Worm (Caenorhabditis elegans): Measurements from ENCODE around the gene F19D8.2.

The F19D8.2 gene

DNA sequence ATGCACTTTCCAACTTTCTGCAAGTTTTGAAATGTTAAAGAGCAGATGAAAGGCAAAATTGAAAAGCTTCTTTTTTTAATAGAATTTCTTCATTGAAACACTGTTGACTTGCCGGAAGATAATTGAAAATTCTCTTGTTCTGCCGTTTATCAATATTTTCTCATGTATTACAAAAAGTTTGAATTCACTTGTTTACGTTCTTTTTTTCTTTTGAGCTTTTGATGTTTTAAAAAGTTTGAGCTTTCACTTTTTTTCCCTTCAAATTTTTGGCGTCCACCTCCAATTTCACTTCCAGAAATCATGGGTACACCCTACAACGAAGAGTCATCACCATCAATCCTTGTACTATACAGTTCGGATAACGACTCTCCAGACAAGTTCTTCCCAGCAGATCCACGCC lies at the start of gene F19D8.2:
Gene F19D8.2 (plus strand): TSS at position 301 of the 400 bp plus-strand sequence.
- no peak for TF ChIP-seq him-1 (tag; optimal IDR thresholded peaks at IDR 0.05)
- TF ChIP-seq W03F9.2 (tag; optimal IDR thresholded peaks at IDR 0.05): no peak
- TF ChIP-seq dao-5 (tag; optimal IDR thresholded peaks at IDR 0.05): no peak

DNA sequence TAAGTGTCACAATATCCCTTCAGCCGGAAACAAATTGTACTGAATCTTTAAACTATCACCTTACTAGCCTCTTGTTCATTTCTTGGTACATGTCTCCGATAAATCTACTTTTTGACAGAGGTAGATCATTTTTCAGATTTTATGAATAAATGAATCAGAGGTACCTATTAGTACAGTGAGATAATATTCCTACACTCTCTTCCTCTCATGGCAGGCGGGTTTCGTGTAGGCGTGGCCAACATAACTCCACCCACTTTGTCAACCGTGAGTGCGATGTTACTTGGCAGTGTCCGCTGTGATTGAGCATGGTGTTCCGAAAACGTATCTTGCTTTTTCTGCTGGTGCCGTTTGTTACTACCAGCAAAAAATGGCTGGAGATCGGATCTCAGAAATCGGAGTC lies 49.0 kb upstream of the F19D8.2 start, which contains the start of gene F55F3.4:
Gene F55F3.4 (plus strand): TSS at position 301 of the 400 bp plus-strand sequence.
- TF ChIP-seq him-1 (tag; optimal IDR thresholded peaks at IDR 0.05): no peak
- no peak for TF ChIP-seq dao-5 (tag; optimal IDR thresholded peaks at IDR 0.05)
- TF ChIP-seq W03F9.2 (tag; optimal IDR thresholded peaks at IDR 0.05): no peak

DNA sequence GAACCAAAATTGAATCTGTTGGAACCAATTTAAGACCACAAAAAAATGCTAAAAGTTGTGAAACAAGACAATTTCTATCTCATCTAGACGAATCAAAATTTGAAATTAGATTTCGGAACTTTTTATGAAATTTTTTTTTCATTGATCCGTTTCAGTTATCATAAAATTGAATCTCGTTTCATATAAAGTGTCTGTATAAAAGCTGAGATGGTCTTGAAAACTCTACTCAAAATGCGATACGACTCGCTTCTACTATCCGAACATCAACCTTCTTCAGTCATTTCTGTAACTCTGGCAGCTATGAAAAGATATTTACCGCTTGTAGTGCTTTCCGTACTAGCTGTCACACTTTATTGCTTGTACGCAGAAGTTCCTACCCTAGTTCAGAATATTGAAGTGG lies 43.7 kb upstream of the F19D8.2 start, which contains the start of gene ZK1086.3:
Gene ZK1086.3 (plus strand): TSS at position 301 of the 400 bp plus-strand sequence.
- TF ChIP-seq dao-5 (tag; optimal IDR thresholded peaks at IDR 0.05) (no peak), him-1 (tag; optimal IDR thresholded peaks at IDR 0.05) (no peak), W03F9.2 (tag; optimal IDR thresholded peaks at IDR 0.05) (no peak)

DNA sequence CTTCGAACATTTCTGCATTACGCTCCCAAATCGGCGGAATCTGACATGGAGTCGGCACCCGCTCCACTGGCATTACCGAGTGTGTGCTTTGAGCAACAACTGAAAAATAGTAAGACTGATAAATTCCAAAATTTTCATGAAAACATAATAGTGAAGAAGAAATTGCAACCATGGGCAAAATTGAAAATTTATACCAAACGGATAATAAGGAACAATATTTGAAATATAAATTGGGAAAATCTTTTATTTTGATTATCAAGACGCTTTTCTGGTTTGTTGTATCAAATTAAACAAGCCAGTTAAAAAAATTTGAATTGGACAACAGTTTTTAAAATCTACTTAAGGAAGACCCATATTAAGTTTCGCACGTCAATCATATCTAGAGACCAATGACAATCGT lies 40.7 kb upstream of the F19D8.2 start, which contains the start of gene ZK1086.2:
Gene ZK1086.2 (minus strand): TSS at position 101 of the 400 bp plus-strand sequence.
- no peak for TF ChIP-seq dao-5 (tag; optimal IDR thresholded peaks at IDR 0.05)
- no peak for TF ChIP-seq him-1 (tag; optimal IDR thresholded peaks at IDR 0.05)
- TF ChIP-seq W03F9.2 (tag; optimal IDR thresholded peaks at IDR 0.05): no peak

DNA sequence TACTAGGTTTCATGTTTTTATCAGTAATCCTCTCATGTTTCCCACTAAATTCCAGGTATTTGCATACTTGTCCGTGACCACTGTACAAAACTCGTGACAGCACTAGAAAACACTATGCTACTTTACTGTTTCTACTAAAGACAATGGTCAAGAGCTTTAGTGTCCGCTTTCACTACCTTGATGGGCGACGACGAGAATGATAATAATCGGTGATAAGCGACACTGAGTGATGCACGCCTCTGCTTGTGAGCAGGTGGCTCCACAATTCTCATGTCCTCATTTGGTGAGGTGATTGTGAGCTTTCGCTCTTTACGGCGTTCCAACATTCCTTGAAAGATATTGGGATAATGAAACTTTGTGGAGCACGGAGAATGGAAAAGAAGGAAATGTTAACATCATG lies 31.0 kb upstream of the F19D8.2 start:
- TF ChIP-seq dao-5 (tag; optimal IDR thresholded peaks at IDR 0.05) (no peak), him-1 (tag; optimal IDR thresholded peaks at IDR 0.05) (no peak), W03F9.2 (tag; optimal IDR thresholded peaks at IDR 0.05) (no peak)

DNA sequence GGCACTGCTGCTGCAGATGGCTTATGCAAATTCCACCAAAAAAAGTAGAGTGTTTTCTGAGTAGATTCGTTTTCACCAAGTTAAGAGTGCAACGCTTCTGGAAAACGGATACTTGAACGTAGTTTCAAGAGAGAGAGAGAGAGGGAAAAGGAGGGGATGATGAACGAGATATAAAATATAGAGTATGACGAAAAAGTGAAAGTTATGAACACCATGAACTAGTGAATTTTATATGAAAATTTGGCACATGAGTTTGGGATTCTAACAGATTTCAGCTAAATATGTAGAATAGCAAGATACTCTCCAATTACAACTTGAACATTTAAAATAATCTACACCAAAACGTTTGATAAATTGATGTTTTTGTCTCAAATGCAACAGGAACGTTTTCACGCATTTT lies 24.5 kb upstream of the F19D8.2 start, which contains the start of gene obr-3:
Gene obr-3 (minus strand): TSS at position 101 of the 400 bp plus-strand sequence.
- TF ChIP-seq dao-5 (tag; optimal IDR thresholded peaks at IDR 0.05) (no peak), W03F9.2 (tag; optimal IDR thresholded peaks at IDR 0.05) (no peak), him-1 (tag; optimal IDR thresholded peaks at IDR 0.05) (no peak)

DNA sequence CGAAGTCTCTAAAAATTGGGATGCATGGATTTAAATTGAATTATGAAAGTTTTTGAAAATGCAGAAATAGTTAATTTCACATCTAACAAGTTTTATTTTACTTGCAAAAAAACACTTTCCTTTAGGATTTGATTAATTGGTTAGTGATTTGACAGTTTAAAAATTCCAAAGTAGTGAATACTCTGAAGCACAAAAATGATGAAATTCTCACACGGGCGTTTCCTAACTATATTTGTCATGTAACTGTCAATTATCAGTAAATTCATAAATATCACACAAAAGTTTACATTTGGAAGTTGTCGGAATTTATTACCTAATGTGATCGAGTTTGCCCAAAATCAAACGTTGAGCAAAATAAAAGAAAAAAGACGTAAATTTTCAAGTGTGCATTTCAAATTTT lies 23.1 kb upstream of the F19D8.2 start:
- TF ChIP-seq W03F9.2 (tag; optimal IDR thresholded peaks at IDR 0.05) (no peak), him-1 (tag; optimal IDR thresholded peaks at IDR 0.05) (no peak), dao-5 (tag; optimal IDR thresholded peaks at IDR 0.05) (no peak)

DNA sequence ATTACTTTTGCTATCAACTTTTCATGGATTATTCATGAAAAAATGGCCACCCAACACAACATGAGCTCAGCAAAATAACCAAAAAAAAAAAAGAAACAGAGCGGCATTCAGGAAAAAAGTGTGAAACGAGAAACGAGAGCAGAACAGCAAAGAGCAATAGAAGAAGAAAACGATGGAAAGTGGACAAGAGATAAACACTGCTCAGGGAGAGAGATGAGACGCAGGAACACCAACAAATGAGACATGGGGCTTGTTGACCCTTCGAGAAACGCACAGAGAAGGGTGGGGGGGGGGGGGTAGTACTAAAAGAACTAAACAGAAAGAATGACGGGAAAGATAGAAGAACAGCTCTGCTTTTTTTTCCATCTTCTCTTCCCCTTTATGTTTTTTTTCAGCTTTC lies 22.3 kb upstream of the F19D8.2 start:
- no peak for TF ChIP-seq dao-5 (tag; optimal IDR thresholded peaks at IDR 0.05)
- TF ChIP-seq W03F9.2 (tag; optimal IDR thresholded peaks at IDR 0.05): no peak
- TF ChIP-seq him-1 (tag; optimal IDR thresholded peaks at IDR 0.05): no peak

DNA sequence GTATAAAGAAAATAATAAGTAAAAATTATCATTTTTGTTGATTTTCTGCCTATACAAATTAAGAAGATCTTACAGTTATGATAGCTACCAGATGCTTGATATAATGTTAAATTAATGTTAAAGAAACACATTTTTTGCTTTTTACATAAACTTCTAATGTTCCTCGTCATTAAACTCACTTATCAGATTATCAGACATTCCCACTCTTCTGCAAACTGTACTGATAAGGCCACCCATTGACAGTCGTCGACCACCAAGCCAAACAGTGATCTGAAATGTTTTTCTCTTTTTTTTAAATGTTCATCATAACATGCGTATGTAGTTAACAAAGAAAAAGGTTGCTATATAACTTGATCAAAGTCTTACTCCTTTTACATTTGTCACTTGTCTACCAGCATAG lies 15.4 kb upstream of the F19D8.2 start:
- no peak for TF ChIP-seq him-1 (tag; optimal IDR thresholded peaks at IDR 0.05)
- no peak for TF ChIP-seq W03F9.2 (tag; optimal IDR thresholded peaks at IDR 0.05)
- TF ChIP-seq dao-5 (tag; optimal IDR thresholded peaks at IDR 0.05): no peak

DNA sequence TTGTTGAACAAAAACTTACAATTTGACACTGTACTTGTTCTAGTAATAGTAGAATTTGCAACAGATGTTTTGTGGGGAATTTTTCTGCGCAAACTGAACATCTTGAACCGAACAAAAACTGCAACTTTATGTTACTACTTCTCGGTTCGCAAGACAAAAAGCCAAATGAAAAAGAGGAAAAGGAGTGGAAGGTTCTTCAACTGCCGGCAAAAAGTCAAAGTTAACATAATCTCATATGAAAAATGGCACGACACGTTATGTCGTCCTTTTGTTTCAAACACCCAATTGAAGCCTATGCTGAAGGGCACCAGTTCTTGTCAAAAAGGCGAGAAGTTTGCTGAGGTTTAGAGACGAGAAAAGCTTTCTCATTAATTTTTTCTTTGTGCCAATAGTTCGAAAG lies 10.7 kb upstream of the F19D8.2 start, which contains the start of gene twk-23:
Gene twk-23 (minus strand): TSS at position 101 of the 400 bp plus-strand sequence.
- TF ChIP-seq him-1 (tag; optimal IDR thresholded peaks at IDR 0.05) (no peak), dao-5 (tag; optimal IDR thresholded peaks at IDR 0.05) (no peak), W03F9.2 (tag; optimal IDR thresholded peaks at IDR 0.05) (no peak)

DNA sequence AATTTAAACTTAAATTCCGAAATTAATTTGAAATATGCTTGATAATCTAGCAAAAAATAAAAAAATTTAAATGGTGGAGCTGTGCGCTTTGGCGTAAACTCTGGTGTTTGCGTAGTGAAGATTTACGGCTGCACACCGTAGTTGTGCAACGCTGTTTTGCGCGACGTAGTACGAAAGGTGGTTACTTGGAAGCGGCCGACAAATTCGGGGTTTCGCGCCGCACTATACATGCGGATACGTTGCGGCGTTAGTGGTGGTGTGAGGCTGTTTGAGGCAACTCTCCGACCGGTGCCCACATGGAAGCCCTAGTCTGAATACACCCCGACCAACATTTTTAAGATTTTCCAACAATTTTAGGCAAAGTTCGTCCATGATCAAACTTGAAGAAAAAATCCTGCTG lies 779 bp upstream of the F19D8.2 start:
- TF ChIP-seq W03F9.2 (tag; optimal IDR thresholded peaks at IDR 0.05) (no peak), dao-5 (tag; optimal IDR thresholded peaks at IDR 0.05) (no peak)

DNA sequence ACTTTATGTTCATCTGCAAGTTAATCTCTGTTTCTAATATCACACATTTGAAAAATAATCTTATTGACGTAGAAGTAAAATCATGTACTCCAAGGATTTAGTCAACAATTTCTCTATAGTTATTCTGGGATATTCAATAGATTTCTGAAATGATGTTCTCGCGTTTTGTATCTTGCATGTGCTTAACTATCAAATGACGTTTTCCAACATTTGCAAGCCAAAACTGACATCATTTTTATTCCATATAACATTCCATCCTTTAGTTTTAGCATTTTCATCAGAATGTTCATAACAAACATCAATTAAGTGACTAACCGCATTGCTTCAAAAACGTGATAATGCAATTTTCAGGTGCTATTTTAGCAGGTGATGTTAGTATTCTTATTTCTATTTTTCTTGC lies 3.8 kb downstream of the F19D8.2 start:
- TF ChIP-seq dao-5 (tag; optimal IDR thresholded peaks at IDR 0.05) (no peak), W03F9.2 (tag; optimal IDR thresholded peaks at IDR 0.05) (no peak), him-1 (tag; optimal IDR thresholded peaks at IDR 0.05) (no peak)

DNA sequence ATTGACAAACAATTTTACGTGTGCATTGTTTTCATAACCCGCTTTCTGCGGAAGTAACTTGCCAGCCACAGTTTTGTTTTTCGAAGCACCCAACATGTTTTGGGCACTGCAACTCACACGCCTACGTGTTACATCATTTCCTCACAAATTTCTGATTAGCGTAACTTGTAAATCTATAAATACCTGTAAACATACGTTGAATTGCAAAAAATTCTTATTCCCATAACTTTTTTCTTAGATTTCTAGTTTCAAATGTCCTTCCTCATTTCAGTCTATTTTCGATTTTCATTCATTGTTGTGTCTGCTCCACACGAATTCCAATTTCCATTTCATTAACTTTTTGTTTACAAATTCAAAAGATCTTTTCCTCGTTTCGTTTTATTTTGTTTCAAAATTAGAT lies 6.1 kb downstream of the F19D8.2 start:
- TF ChIP-seq him-1 (tag; optimal IDR thresholded peaks at IDR 0.05): no peak
- no peak for TF ChIP-seq W03F9.2 (tag; optimal IDR thresholded peaks at IDR 0.05)
- TF ChIP-seq dao-5 (tag; optimal IDR thresholded peaks at IDR 0.05): no peak

DNA sequence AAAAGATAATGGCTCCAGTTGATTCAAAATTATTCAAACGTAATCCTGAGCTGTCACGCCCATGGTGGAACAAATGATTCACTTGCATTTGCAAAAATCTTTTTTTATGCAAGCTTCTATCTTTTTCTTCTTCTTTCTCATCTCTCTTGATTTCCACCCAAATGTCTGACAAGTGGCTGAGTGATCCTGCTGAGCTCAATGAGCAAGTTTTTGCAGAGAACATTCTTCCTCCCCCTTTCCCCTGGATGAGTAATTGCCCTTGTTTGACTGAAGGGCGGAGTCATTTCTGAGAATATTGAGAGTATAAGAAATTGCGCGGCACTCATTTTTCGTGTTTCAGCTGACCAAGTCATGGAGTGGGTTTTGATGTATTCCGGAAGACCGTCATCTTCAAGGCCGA lies 7.0 kb downstream of the F19D8.2 start, which contains the start of gene M03B6.1:
Gene M03B6.1 (plus strand): TSS at position 334 of the 400 bp plus-strand sequence.
- TF ChIP-seq dao-5 (tag; optimal IDR thresholded peaks at IDR 0.05) (no peak), him-1 (tag; optimal IDR thresholded peaks at IDR 0.05) (no peak), W03F9.2 (tag; optimal IDR thresholded peaks at IDR 0.05) (no peak)

DNA sequence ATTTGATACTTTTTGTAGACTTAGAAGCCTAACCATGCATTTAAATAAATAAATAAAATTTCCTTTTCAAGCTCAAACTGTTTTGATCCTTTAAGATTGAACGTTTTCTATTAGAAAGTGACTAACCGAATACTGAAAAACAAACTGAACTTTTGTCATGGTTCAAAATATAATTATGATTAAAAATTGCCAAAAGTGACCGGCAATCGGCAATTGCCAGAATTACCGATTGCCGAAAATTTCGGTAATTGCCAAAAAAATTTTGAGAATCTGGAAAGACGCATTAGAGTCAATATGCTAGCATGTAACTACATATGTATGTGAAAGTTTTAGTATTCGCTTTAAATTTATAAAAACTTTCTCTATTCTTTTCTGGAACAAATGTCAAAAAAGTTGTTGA lies 9.4 kb downstream of the F19D8.2 start, which contains the start of gene M03B6.5:
Gene M03B6.5 (plus strand): TSS at position 301 of the 400 bp plus-strand sequence.
- no peak for TF ChIP-seq W03F9.2 (tag; optimal IDR thresholded peaks at IDR 0.05)

Measured in whole organism, L4/young adult.